Worm (Caenorhabditis elegans): ENCODE measurements around the gene swsn-7.

DNA sequence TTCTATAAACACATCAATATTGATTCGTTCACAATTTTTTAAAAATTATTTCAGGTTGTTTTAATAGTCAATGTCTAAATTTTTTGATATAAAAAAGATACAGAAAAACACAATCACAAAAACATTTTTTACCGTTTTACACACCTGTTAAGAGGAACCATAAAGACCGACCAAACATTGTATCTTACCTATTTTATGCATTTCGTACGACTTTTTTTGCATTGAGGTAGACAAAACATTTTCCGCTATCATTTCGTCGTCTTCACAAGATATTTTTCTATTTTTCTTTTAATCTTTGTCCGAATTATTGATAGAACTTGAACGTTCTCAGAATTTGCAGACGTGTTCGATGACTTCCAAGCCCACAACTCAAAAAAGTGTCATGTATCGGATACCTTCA is 19.2 kb downstream of the swsn-7 start, which contains the start of gene glna-2:
- TF ChIP-seq mel-28 (tag; optimal IDR thresholded peaks at IDR 0.05; ENCODE audit: borderline replicate concordance), result no peak
- no peak for TF ChIP-seq F52B5.7 (tag; optimal IDR thresholded peaks at IDR 0.05)
- TF ChIP-seq him-1 (tag; optimal IDR thresholded peaks at IDR 0.05), result no peak
- TF ChIP-seq tbx-9 (tag; optimal IDR thresholded peaks at IDR 0.05; ENCODE audit: borderline replicate concordance), result no peak
- TF ChIP-seq Y95B8A.8 (GFP tag; IDR thresholded peaks at IDR 0.05), result no peak
- no peak for TF ChIP-seq bed-2 (GFP tag; IDR thresholded peaks at IDR 0.05)
